Worm (Caenorhabditis elegans) whole organism, mixed stage, embryonic: ENCODE data around the gene lgc-49.

Experiments used
- M03D4.4 ChIP-seq: sonication (generic microtip); optimal IDR thresholded peaks from 2 replicates; lab custom pipeline; 2017; ENCODE audit warnings: mild to moderate bottlenecking, missing genetic modification characterization, missing compliant biosample characterization
- bed-3 ChIP-seq: fragments of 200-800 bp; sonication (Bioruptor generic); optimal IDR thresholded peaks from 3 replicates; lab custom pipeline; 2018; ENCODE audit warnings: mild to moderate bottlenecking, missing genetic modification characterization, moderate library complexity, missing compliant biosample characterization
- blmp-1 ChIP-seq: fragments of 150-350 bp; optimal IDR thresholded peaks from 2 replicates; lab custom pipeline; 2014; ENCODE audit warnings: missing biosample characterization, missing genetic modification characterization
- ceh-39 ChIP-seq: fragments of 150-350 bp; optimal IDR thresholded peaks from 2 replicates; lab custom pipeline; 2014; ENCODE audit warnings: missing biosample characterization, missing genetic modification characterization
- ceh-43 ChIP-seq: fragments of 200-800 bp; sonication (Bioruptor generic); optimal IDR thresholded peaks from 2 replicates; lab custom pipeline; 2018; ENCODE audit warnings: mild to moderate bottlenecking, missing genetic modification characterization, moderate library complexity, missing compliant biosample characterization
- ceh-83 ChIP-seq: fragments of 200-800 bp; sonication (Bioruptor generic); optimal IDR thresholded peaks from 2 replicates; lab custom pipeline; 2018; ENCODE audit warnings: mild to moderate bottlenecking, missing genetic modification characterization, missing compliant biosample characterization
- ces-1 ChIP-seq: fragments of 150-350 bp; optimal IDR thresholded peaks from 2 replicates; lab custom pipeline; 2014; ENCODE audit warnings: missing biosample characterization, missing genetic modification reagents, missing genetic modification characterization
- cnd-1 ChIP-seq: fragments of 200-800 bp; sonication (Bioruptor generic); optimal IDR thresholded peaks from 2 replicates; lab custom pipeline; 2018; ENCODE audit warnings: mild to moderate bottlenecking, missing genetic modification characterization, missing compliant biosample characterization
- drap-1 ChIP-seq: fragments of 200-800 bp; sonication (Bioruptor generic); optimal IDR thresholded peaks from 3 replicates; lab custom pipeline; 2018; ENCODE audit warnings: mild to moderate bottlenecking, missing genetic modification characterization, missing compliant biosample characterization
- elt-1 ChIP-seq: sonication (generic microtip); optimal IDR thresholded peaks from 2 replicates; lab custom pipeline; 2017; ENCODE audit warnings: missing genetic modification characterization, mild to moderate bottlenecking, missing compliant biosample characterization, antibody characterized with exemption, moderate library complexity, borderline replicate concordance; ENCODE audit not compliant: insufficient read depth
- elt-3 ChIP-seq: fragments of 150-350 bp; optimal IDR thresholded peaks from 2 replicates; lab custom pipeline; 2014; ENCODE audit warnings: missing biosample characterization, missing genetic modification characterization
- flh-1 ChIP-seq: fragments of 200-800 bp; sonication (Bioruptor generic); optimal IDR thresholded peaks from 2 replicates; lab custom pipeline; 2018; ENCODE audit warnings: mild to moderate bottlenecking, missing genetic modification characterization, moderate library complexity, missing compliant biosample characterization
- ham-2 ChIP-seq: fragments of 200-800 bp; sonication (Bioruptor generic); optimal IDR thresholded peaks from 2 replicates; lab custom pipeline; 2018; ENCODE audit warnings: mild to moderate bottlenecking, missing genetic modification characterization, missing compliant biosample characterization
- hlh-1 ChIP-seq: fragments of 150-350 bp; optimal IDR thresholded peaks from 2 replicates; lab custom pipeline; 2014; ENCODE audit warnings: missing biosample characterization, missing genetic modification reagents, missing genetic modification characterization
- lin-13 ChIP-seq: fragments of 150-350 bp; optimal IDR thresholded peaks from 2 replicates; lab custom pipeline; 2014; ENCODE audit warnings: missing biosample characterization, missing genetic modification characterization
- lin-32 ChIP-seq: fragments of 200-800 bp; sonication (Bioruptor generic); optimal IDR thresholded peaks from 2 replicates; lab custom pipeline; 2018; ENCODE audit warnings: mild to moderate bottlenecking, missing genetic modification characterization, missing compliant biosample characterization
- lsy-2 ChIP-seq: fragments of 150-350 bp; optimal IDR thresholded peaks from 2 replicates; lab custom pipeline; 2014; ENCODE audit warnings: missing biosample characterization, missing genetic modification characterization
- mab-5 ChIP-seq: fragments of 150-350 bp; optimal IDR thresholded peaks from 2 replicates; lab custom pipeline; 2014; ENCODE audit warnings: missing biosample characterization, missing genetic modification characterization
- mep-1 ChIP-seq: fragments of 150-350 bp; optimal IDR thresholded peaks from 2 replicates; lab custom pipeline; 2017; ENCODE audit warnings: missing biosample characterization, missing genetic modification reagents, missing genetic modification characterization, inconsistent platforms
- mls-2 ChIP-seq: sonication (generic microtip); optimal IDR thresholded peaks from 2 replicates; lab custom pipeline; 2016; ENCODE audit warnings: mild to moderate bottlenecking, missing genetic modification characterization, moderate library complexity, missing compliant biosample characterization
- nhr-12 ChIP-seq: fragments of 150-350 bp; optimal IDR thresholded peaks from 2 replicates; lab custom pipeline; 2014; ENCODE audit warnings: missing biosample characterization, missing genetic modification characterization
- nhr-2 ChIP-seq: fragments of 150-350 bp; optimal IDR thresholded peaks from 2 replicates; lab custom pipeline; 2014; ENCODE audit warnings: missing biosample characterization, missing genetic modification characterization
- nhr-237 ChIP-seq: fragments of 150-350 bp; optimal IDR thresholded peaks from 2 replicates; lab custom pipeline; 2014; ENCODE audit warnings: missing biosample characterization, missing genetic modification characterization
- nhr-28 ChIP-seq: fragments of 150-350 bp; optimal IDR thresholded peaks from 2 replicates; lab custom pipeline; 2014; ENCODE audit warnings: missing biosample characterization, missing genetic modification characterization
- nhr-76 ChIP-seq: sonication (generic microtip); optimal IDR thresholded peaks from 2 replicates; lab custom pipeline; 2017; ENCODE audit warnings: missing biosample characterization, missing genetic modification characterization
- pha-4 ChIP-seq: fragments of 150-350 bp; optimal IDR thresholded peaks from 2 replicates; lab custom pipeline; 2018; ENCODE audit warnings: missing biosample characterization, missing genetic modification reagents, missing genetic modification characterization
- sem-2 ChIP-seq: fragments of 200-800 bp; sonication (Bioruptor generic); optimal IDR thresholded peaks from 2 replicates; lab custom pipeline; 2018; ENCODE audit warnings: mild to moderate bottlenecking, missing genetic modification characterization, missing compliant biosample characterization
- snpc-4 ChIP-seq: fragments of 150-350 bp; optimal IDR thresholded peaks from 2 replicates; lab custom pipeline; 2014; ENCODE audit warnings: missing biosample characterization, missing genetic modification characterization
- sptf-1 ChIP-seq: sonication (generic microtip); optimal IDR thresholded peaks from 2 replicates; lab custom pipeline; 2017; ENCODE audit warnings: mild to moderate bottlenecking, missing genetic modification characterization, moderate library complexity, missing compliant biosample characterization
- tbx-8 ChIP-seq: fragments of 200-800 bp; sonication (Bioruptor generic); optimal IDR thresholded peaks from 2 replicates; lab custom pipeline; 2018; ENCODE audit warnings: mild to moderate bottlenecking, missing genetic modification characterization, moderate library complexity, missing compliant biosample characterization
- unc-120 ChIP-seq: sonication (generic microtip); optimal IDR thresholded peaks from 2 replicates; lab custom pipeline; 2017; ENCODE audit warnings: missing genetic modification characterization, missing compliant biosample characterization; ENCODE audit not compliant: poor library complexity, severe bottlenecking
- unc-39 ChIP-seq: fragments of 150-350 bp; optimal IDR thresholded peaks from 2 replicates; lab custom pipeline; 2014; ENCODE audit warnings: missing biosample characterization, missing genetic modification characterization
- unc-62 ChIP-seq: fragments of 150-350 bp; optimal IDR thresholded peaks from 2 replicates; lab custom pipeline; 2014; ENCODE audit warnings: missing biosample characterization, missing genetic modification reagents, missing genetic modification characterization
- zip-8 ChIP-seq: fragments of 150-350 bp; optimal IDR thresholded peaks from 2 replicates; lab custom pipeline; 2014; ENCODE audit warnings: missing biosample characterization, missing genetic modification characterization
- ztf-11 ChIP-seq: fragments of 150-350 bp; optimal IDR thresholded peaks from 2 replicates; lab custom pipeline; 2014; ENCODE audit warnings: missing biosample characterization, missing genetic modification characterization

lgc-49 gene

DNA sequence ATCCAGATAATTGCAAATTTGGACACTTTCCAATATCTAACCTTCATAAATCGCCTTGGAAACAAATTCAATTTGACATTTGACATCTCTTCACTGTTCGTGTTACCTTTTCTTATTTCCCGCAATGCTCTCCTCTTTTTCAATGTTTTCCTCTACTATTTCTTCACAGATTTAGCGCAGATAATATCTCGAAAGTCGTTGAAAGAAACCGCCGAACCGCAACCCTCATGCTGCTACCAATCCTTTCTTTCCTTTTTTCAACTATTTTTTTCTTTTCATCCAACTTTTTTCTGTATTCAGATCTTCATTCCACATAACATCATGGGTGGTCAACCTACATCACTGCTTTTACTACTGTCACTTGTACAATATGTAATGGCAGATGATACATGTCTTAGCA is 43.3 kb downstream of the lgc-49 start, which contains the start of gene T19B10.5:
Gene T19B10.5, plus strand, starts transcription at position 301 of the 400 bp plus-strand sequence.
- TF ChIP-seq snpc-4 (tag; lab: Kevin White, UChicago): no peak
- TF ChIP-seq sptf-1: no peak
- no peak for TF ChIP-seq bed-3
- TF ChIP-seq unc-62 (GFP tag; lab: Kevin White, UChicago): no peak
- TF ChIP-seq, all 35 proteins: peak for 0

DNA sequence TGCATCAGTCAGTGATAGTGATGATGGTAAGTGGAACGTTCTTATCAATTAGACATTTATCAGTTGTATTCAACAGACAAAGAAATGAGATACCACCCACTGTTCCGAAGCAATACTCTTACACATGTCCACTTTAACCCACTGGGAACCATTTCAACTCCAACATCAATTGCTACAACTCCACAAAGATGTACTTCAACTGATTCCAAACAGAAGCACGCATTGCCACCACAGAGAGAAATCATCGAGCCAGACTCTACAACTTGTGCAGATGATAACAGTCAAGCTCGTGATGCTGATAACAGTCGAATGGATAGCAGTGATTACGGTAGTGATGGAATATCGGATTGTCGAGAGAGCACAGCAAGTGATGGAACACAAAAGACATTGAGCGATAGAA is 44.8 kb downstream of the lgc-49 start:
- TF ChIP-seq lsy-2 (tag; lab: Kevin White, UChicago) (no peak), nhr-28 (tag; lab: Kevin White, UChicago) (no peak), nhr-2 (tag; lab: Kevin White, UChicago) (no peak), snpc-4 (tag; lab: Kevin White, UChicago) (no peak), ceh-43 (GFP tag; lab: Kevin White, UChicago) (no peak), tbx-8 (GFP tag; lab: Kevin White, UChicago) (no peak), ztf-11 (tag; lab: Kevin White, UChicago) (no peak), nhr-76 (tag; lab: Kevin White, UChicago) (no peak), flh-1 (GFP tag; lab: Kevin White, UChicago) (no peak), unc-120 (tag; lab: Kevin White, UChicago) (no peak), hlh-1 (tag; lab: Kevin White, UChicago) (no peak), mab-5 (no peak), ceh-83 (no peak), elt-1 (no peak), nhr-12 (tag; lab: Kevin White, UChicago) (no peak), cnd-1 (tag; lab: Kevin White, UChicago) (no peak), ham-2 (GFP tag; lab: Kevin White, UChicago) (no peak)

DNA sequence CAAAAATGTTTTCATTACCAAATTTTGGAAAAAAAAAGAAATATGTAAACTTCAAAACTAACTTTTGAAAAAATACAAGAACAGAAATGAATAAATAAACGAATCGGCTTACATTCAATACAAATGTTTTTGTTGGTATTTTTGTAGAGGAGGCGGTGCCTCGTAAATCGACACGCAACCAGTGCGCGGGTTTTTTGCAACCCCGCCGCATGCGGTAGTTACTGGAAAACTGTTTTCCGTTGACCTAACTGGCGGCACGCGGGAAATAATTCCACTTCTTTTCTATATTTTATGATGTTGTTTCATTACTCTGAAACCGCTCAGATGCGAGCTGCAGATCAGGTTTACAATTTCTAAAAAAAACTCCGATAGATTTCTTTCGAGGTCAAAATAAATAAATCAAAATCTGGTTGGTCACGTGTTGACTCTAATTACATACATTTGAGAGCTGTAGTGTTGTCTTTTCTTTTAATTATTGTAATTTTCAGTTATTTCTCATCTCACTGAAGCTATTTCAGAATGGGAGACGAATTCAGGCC is 48.2 kb downstream of the lgc-49 start, which contains the start of the genes dvc-1 and ima-1:
Gene dvc-1, minus strand, starts transcription at position 145 of the 539 bp plus-strand sequence.
Gene ima-1, plus strand, starts transcription at position 489 of the 539 bp plus-strand sequence.
- TF ChIP-seq ceh-39 (tag; lab: Kevin White, UChicago) (no peak), drap-1 (peak; percentile 69), lin-32 (GFP tag; lab: Kevin White, UChicago) (no peak), ces-1 (GFP tag; lab: Kevin White, UChicago) (peak; percentile 36), mls-2 (tag; lab: Kevin White, UChicago) (peak; percentile 87), flh-1 (GFP tag; lab: Kevin White, UChicago) (no peak), elt-3 (tag; lab: Kevin White, UChicago) (no peak), elt-1 (peak; percentile 2), lsy-2 (tag; lab: Kevin White, UChicago) (peak; percentile 56), nhr-237 (peak; percentile 61), pha-4 (no peak), blmp-1 (tag; lab: Kevin White, UChicago) (peak; percentile 64), unc-120 (tag; lab: Kevin White, UChicago) (peak; percentile 54), sem-2 (GFP tag; lab: Kevin White, UChicago) (peak; percentile 65), unc-62 (GFP tag; lab: Kevin White, UChicago) (no peak), snpc-4 (tag; lab: Kevin White, UChicago) (no peak), zip-8 (tag; lab: Kevin White, UChicago) (no peak), ceh-43 (GFP tag; lab: Kevin White, UChicago) (peak; percentile 82), lin-13 (tag; lab: Kevin White, UChicago) (no peak), unc-39 (tag; lab: Kevin White, UChicago) (no peak), sptf-1 (peak; percentile 89), tbx-8 (GFP tag; lab: Kevin White, UChicago) (no peak), nhr-28 (tag; lab: Kevin White, UChicago) (peak; percentile 8), M03D4.4 (tag; lab: Kevin White, UChicago) (peak; percentile 78), ham-2 (GFP tag; lab: Kevin White, UChicago) (peak; percentile 14), nhr-76 (tag; lab: Kevin White, UChicago) (peak; percentile 70), ztf-11 (tag; lab: Kevin White, UChicago) (peak; percentile 89), nhr-12 (tag; lab: Kevin White, UChicago) (peak; percentile 56), mab-5 (no peak), bed-3 (peak; percentile 44), cnd-1 (tag; lab: Kevin White, UChicago) (peak; percentile 76), mep-1 (peak; percentile 75), ceh-83 (peak; percentile 59), nhr-2 (tag; lab: Kevin White, UChicago) (no peak), hlh-1 (tag; lab: Kevin White, UChicago) (peak; percentile 48)
- TF ChIP-seq, all 35 proteins: peak for 22
